Worm (Caenorhabditis elegans): ENCODE results near the gene W02D7.6.

DNA sequence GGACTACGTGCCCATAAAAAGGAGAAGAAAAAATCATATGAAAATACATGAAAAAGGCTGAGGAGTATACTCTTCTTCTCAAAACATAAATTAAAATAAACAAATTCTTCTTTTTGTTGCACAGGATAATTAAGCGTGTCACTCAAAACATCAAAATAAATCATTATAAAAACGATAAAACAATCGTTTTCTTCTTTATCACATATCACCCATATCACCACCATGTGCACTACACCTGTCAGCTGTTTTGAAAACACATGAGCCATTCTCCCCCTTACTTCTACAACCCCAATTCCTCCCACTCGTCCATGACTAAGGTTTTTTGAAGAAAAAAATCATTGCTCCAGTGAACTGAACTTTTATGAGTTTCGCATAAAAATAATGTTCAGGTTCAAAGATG, 48.8 kb downstream of the W02D7.6 start:
- TF ChIP-seq nhr-76 (tag; optimal IDR thresholded peaks at IDR 0.05) (no peak), drap-1 (GFP tag; optimal IDR thresholded peaks at IDR 0.05) (no peak), snpc-4 (tag; optimal IDR thresholded peaks at IDR 0.05) (no peak), nhr-28 (tag; optimal IDR thresholded peaks at IDR 0.05) (no peak)
